Worm (Caenorhabditis elegans): ENCODE data around the gene arrd-12.

arrd-12 gene

DNA sequence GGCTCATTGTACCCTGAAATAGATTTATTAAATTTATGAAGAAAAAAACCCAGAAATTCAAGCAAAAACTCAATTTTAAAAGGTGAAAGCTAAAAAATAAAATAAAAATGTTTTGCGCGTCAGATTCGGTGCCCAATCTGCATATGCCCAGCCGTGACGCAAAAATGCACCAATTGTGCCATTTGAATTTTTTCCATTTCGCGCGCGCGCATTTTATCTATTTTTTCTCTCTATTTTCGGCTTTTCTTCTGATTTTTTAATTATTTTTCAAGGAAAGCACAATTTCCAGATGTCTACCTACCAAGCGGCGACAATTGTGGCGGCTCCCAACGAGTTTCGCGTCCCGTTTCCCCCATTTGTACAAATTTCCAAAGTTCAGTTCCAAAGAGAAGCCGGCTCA lies 40.3 kb upstream of the arrd-12 start, which contains the start of the genes Y54G9A.7 and bub-3:
Gene Y54G9A.7, minus strand, starts transcription at position 7 of the 400 bp plus-strand sequence.
Gene bub-3, plus strand, starts transcription at position 270 of the 400 bp plus-strand sequence.
- peak; percentile 58 for TF ChIP-seq nhr-85 (tag)
- no peak for TF ChIP-seq isw-1 (GFP tag; IDR thresholded peaks at IDR 0.05)
- no peak for TF ChIP-seq Y116A8C.19 (tag; optimal IDR thresholded peaks at IDR 0.05; ENCODE audit: borderline replicate concordance)
- no peak for TF ChIP-seq nhr-12 (tag; optimal IDR thresholded peaks at IDR 0.05)
- TF ChIP-seq hlh-17 (GFP tag; optimal IDR thresholded peaks at IDR 0.05; ENCODE audit: borderline replicate concordance) = no peak
- TF ChIP-seq nhr-47 (tag; optimal IDR thresholded peaks at IDR 0.05) = no peak
- peak; percentile 61 to 75 for TF ChIP-seq lin-35 (GFP tag; optimal IDR thresholded peaks at IDR 0.05)
- peak; percentile 48 to 70 (median 60) for TF ChIP-seq dpl-1 (GFP tag; optimal IDR thresholded peaks at IDR 0.05)
- no peak for TF ChIP-seq pqm-1 (tag; optimal IDR thresholded peaks at IDR 0.05)
- no peak for TF ChIP-seq unc-98 (GFP tag; IDR thresholded peaks at IDR 0.05)
- TF ChIP-seq snu-23 (GFP tag; optimal IDR thresholded peaks at IDR 0.05) = peak; percentile 40
- no peak for TF ChIP-seq skn-1 (tag; optimal IDR thresholded peaks at IDR 0.05)
- TF ChIP-seq C16A3.4 (tag; optimal IDR thresholded peaks at IDR 0.05) = no peak
- peak; percentile 84 for TF ChIP-seq F16B12.6 (tag; optimal IDR thresholded peaks at IDR 0.05)
- no peak for TF ChIP-seq fkh-4 (tag; optimal IDR thresholded peaks at IDR 0.05; ENCODE audit: borderline replicate concordance)
- TF ChIP-seq unc-30 (tag; optimal IDR thresholded peaks at IDR 0.05) = no peak
- no peak for TF ChIP-seq alr-1 (tag; optimal IDR thresholded peaks at IDR 0.05; ENCODE audit: borderline replicate concordance)
- no peak for TF ChIP-seq unc-62 (GFP tag; optimal IDR thresholded peaks at IDR 0.05)
- no peak for TF ChIP-seq nhr-237 (tag; optimal IDR thresholded peaks at IDR 0.05)
- no peak for TF ChIP-seq sup-37 (GFP tag; optimal IDR thresholded peaks at IDR 0.05)
- no peak for TF ChIP-seq dsc-1 (tag; optimal IDR thresholded peaks at IDR 0.05)
- TF ChIP-seq egl-13 (tag; optimal IDR thresholded peaks at IDR 0.05) = no peak
- no peak for TF ChIP-seq efl-3 (GFP tag; optimal IDR thresholded peaks at IDR 0.05)
- no peak for TF ChIP-seq C04F5.9 (tag; optimal IDR thresholded peaks at IDR 0.05)
- peak; percentile 25 for TF ChIP-seq unc-130 (tag; optimal IDR thresholded peaks at IDR 0.05)
- peak; percentile 11 for TF ChIP-seq xbp-1 (tag; optimal IDR thresholded peaks at IDR 0.05)
- TF ChIP-seq efl-1 (optimal IDR thresholded peaks at IDR 0.05) = peak; percentile 45 to 71
- peak; percentile 74 to 96 for TF ChIP-seq efl-1 (GFP tag; optimal IDR thresholded peaks at IDR 0.05 in 1 of 2)
- TF ChIP-seq ceh-63 (GFP tag; optimal IDR thresholded peaks at IDR 0.05) = no peak
- TF ChIP-seq fos-1 (tag; optimal IDR thresholded peaks at IDR 0.05) = no peak
- no peak for TF ChIP-seq ceh-88 (GFP tag; IDR thresholded peaks at IDR 0.05)
- no peak for TF ChIP-seq irx-1 (tag; optimal IDR thresholded peaks at IDR 0.05)
- no peak for TF ChIP-seq lin-15B (tag; optimal IDR thresholded peaks at IDR 0.05)
- peak; percentile 4 for TF ChIP-seq nhr-77 (tag; optimal IDR thresholded peaks at IDR 0.05)
- no peak for TF ChIP-seq ceh-82 (tag; optimal IDR thresholded peaks at IDR 0.05)
- TF ChIP-seq snpc-4 (tag; optimal IDR thresholded peaks at IDR 0.05) = no peak
- TF ChIP-seq ceh-90 (tag; optimal IDR thresholded peaks at IDR 0.05) = no peak
- TF ChIP-seq nhr-19 (GFP tag; conservative IDR thresholded peaks at IDR 0.05) = no peak
- peak; percentile 36 to 43 for TF ChIP-seq lsy-2 (tag; optimal IDR thresholded peaks at IDR 0.05)
- no peak for TF ChIP-seq nhr-76 (tag; optimal IDR thresholded peaks at IDR 0.05)
- TF ChIP-seq pax-3 (tag; optimal IDR thresholded peaks at IDR 0.05) = no peak
- TF ChIP-seq hlh-4 (tag; optimal IDR thresholded peaks at IDR 0.05) = no peak
- TF ChIP-seq ces-1 (GFP tag; optimal IDR thresholded peaks at IDR 0.05) = no peak
- TF ChIP-seq blmp-1 (tag; optimal IDR thresholded peaks at IDR 0.05) = no peak
- no peak for TF ChIP-seq aly-2 (tag; optimal IDR thresholded peaks at IDR 0.05)
- TF ChIP-seq hpl-2 (GFP tag; optimal IDR thresholded peaks at IDR 0.05) = no peak
- no peak for TF ChIP-seq grh-1 (GFP tag; IDR thresholded peaks at IDR 0.05)
- no peak for TF ChIP-seq tbx-2 (tag; optimal IDR thresholded peaks at IDR 0.05)
- no peak for TF ChIP-seq nhr-84 (tag; optimal IDR thresholded peaks at IDR 0.05)
- no peak for TF ChIP-seq lin-39 (tag; optimal IDR thresholded peaks at IDR 0.05)
- no peak for TF ChIP-seq jun-1 (tag; optimal IDR thresholded peaks at IDR 0.05)
- TF ChIP-seq ets-5 (GFP tag; IDR thresholded peaks at IDR 0.05) = no peak
- TF ChIP-seq C34B4.2 (tag; optimal IDR thresholded peaks at IDR 0.05) = no peak

All from whole organism, L1 larva.